Fruit fly (Drosophila melanogaster) whole organism: ENCODE measurements around the gene CG42375.

ENCODE experiments used
- CG8478 ChIP-seq: fragments of >200 bp; optimal IDR thresholded peaks from 2 replicates; lab custom pipeline; 2018; ENCODE audit warnings: inconsistent platforms
- psq ChIP-seq: fragments of >200 bp; optimal IDR thresholded peaks from 2 replicates; lab custom pipeline; 2017

DNA sequence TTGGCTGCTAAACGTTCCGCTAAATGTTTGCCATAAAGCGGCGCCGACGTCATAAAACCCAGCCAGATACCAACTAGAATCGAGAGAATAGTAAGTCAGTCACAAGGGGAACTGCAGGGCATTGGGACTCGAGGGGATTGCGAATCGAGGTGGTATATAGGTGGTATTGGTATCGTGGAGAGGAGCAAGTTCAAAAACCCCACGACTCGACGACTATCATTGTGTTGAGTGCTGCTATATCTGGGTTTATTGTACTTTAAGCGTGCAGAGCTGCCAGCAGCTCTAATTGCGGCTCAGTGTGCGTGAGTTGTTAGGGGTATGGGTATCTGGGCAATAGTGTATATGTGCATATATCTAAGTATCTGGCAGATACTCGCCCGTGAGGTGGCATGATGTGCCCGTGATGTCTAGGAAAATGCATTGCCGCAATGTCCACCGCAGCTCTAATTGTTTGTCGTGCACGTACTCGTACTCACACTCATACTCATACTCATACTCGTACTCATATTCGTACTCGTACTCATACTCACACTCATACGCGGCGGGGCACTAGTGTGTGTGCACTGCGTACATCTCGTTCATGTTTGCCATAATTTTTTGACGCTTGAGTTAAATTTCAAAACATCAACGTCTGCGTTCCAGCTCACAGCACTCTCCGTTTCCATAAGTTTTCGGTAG, 26.7 kb downstream of the CG42375 start:
- TF ChIP-seq CG8478 (lab: Kevin White, UChicago) (no peak), psq (no peak)
